Worm (Caenorhabditis elegans) whole organism, young adult: ENCODE data around the gene dmsr-8.

Source experiments
- C17E4.6 ChIP-seq: fragments of 200-800 bp; sonication (Bioruptor generic); IDR thresholded peaks from 2 replicates; pipeline ENCODE4 v1.3.6; 2022; ENCODE audit warnings: missing genetic modification reagents, missing genetic modification characterization, missing compliant biosample characterization
- F33H1.4 ChIP-seq: fragments of 200-800 bp; sonication (Bioruptor generic); IDR thresholded peaks from 2 replicates; pipeline ENCODE4 v1.3.6; 2022; ENCODE audit warnings: missing genetic modification reagents, missing genetic modification characterization, missing compliant biosample characterization
- F52B5.7 ChIP-seq: sonication (generic microtip); optimal IDR thresholded peaks from 2 replicates; lab custom pipeline; 2016; ENCODE audit warnings: mild to moderate bottlenecking, missing genetic modification characterization, missing compliant biosample characterization
- F57A8.1 ChIP-seq: fragments of 200-800 bp; sonication (Bioruptor generic); optimal IDR thresholded peaks from 2 replicates; lab custom pipeline; 2018; ENCODE audit warnings: mild to moderate bottlenecking, missing genetic modification characterization, moderate library complexity, missing compliant biosample characterization
- T07F8.4 ChIP-seq: sonication (generic microtip); optimal IDR thresholded peaks from 2 replicates; lab custom pipeline; 2016; ENCODE audit warnings: mild to moderate bottlenecking, missing genetic modification characterization, moderate library complexity, missing compliant biosample characterization
- Y56A3A.18 ChIP-seq: fragments of 200-800 bp; sonication (Bioruptor generic); IDR thresholded peaks from 2 replicates; pipeline ENCODE4 v1.3.6; 2022; ENCODE audit warnings: missing genetic modification reagents, missing genetic modification characterization, missing compliant biosample characterization
- Y67H2A.10 ChIP-seq: fragments of 200-800 bp; sonication (Bioruptor generic); conservative IDR thresholded peaks from 2 replicates; pipeline ENCODE4 v1.3.6; 2022; ENCODE audit warnings: missing genetic modification reagents, missing genetic modification characterization, missing compliant biosample characterization
- Y79H2A.3 ChIP-seq: fragments of 200-800 bp; sonication (Bioruptor generic); conservative IDR thresholded peaks from 2 replicates; pipeline ENCODE4 v1.3.6; 2022; ENCODE audit warnings: missing genetic modification reagents, missing genetic modification characterization, missing compliant biosample characterization
- Y95B8A.8 ChIP-seq: fragments of 200-800 bp; sonication (Bioruptor generic); IDR thresholded peaks from 2 replicates; pipeline ENCODE4 v1.3.6; 2022; ENCODE audit warnings: missing genetic modification reagents, missing genetic modification characterization, missing compliant biosample characterization
- ama-1 ChIP-seq, 3 experiments: fragments of 150-350 bp in 1 of 3; sonication (generic microtip) in 2 of 3; optimal IDR thresholded peaks; 2 replicates each; lab custom pipeline; 2014 to 2018; ENCODE audit warnings: missing biosample characterization in 2 of 3, missing genetic modification characterization in 2 of 3, missing genetic modification reagents in 2 of 3
- aptf-2 ChIP-seq: fragments of 200-800 bp; sonication (Bioruptor generic); conservative IDR thresholded peaks from 2 replicates; pipeline ENCODE4 v1.3.6; 2022; ENCODE audit warnings: missing genetic modification reagents, missing genetic modification characterization, missing compliant biosample characterization
- aptf-3 ChIP-seq: fragments of 200-800 bp; sonication (Bioruptor generic); IDR thresholded peaks from 2 replicates; pipeline ENCODE4 v1.3.6; 2022; ENCODE audit warnings: missing genetic modification characterization, missing compliant biosample characterization
- athp-1 ChIP-seq: sonication (generic microtip); optimal IDR thresholded peaks from 2 replicates; lab custom pipeline; 2017; ENCODE audit warnings: mild to moderate bottlenecking, missing genetic modification characterization, missing compliant biosample characterization
- attf-3 ChIP-seq: fragments of 200-800 bp; sonication (Bioruptor generic); conservative IDR thresholded peaks from 2 replicates; pipeline ENCODE4 v1.3.6; 2022; ENCODE audit warnings: missing genetic modification reagents, missing genetic modification characterization, missing compliant biosample characterization
- bed-2 ChIP-seq: fragments of 200-800 bp; sonication (Bioruptor generic); IDR thresholded peaks from 2 replicates; pipeline ENCODE4 v1.3.6; 2022; ENCODE audit warnings: missing genetic modification reagents, missing genetic modification characterization, missing compliant biosample characterization
- cebp-1 ChIP-seq, 2 experiments: fragments of 200-800 bp in 1 of 2; sonication (Bioruptor generic) in 1 of 2; sonication (generic microtip) in 1 of 2; IDR thresholded peaks in 1 of 2; optimal IDR thresholded peaks in 1 of 2; 2 replicates each; pipeline versions ENCODE4 v1.3.6 to Lab custom; 2017 to 2022; ENCODE audit warnings: missing compliant biosample characterization in 2 of 2, missing genetic modification characterization in 2 of 2, mild to moderate bottlenecking in 1 of 2, missing genetic modification reagents in 1 of 2, moderate library complexity in 1 of 2
- cebp-2 ChIP-seq: fragments of 200-800 bp; sonication (Bioruptor generic); IDR thresholded peaks from 2 replicates; pipeline ENCODE4 v1.3.6; 2022; ENCODE audit warnings: missing genetic modification characterization, missing compliant biosample characterization
- ceh-91 ChIP-seq: fragments of 200-800 bp; sonication (Bioruptor generic); IDR thresholded peaks from 2 replicates; pipeline ENCODE4 v1.3.6; 2022; ENCODE audit warnings: missing genetic modification reagents, missing genetic modification characterization, missing compliant biosample characterization
- dpff-1 ChIP-seq: sonication (generic microtip); optimal IDR thresholded peaks from 2 replicates; lab custom pipeline; 2017; ENCODE audit warnings: mild to moderate bottlenecking, missing genetic modification characterization, missing compliant biosample characterization
- him-1 ChIP-seq: sonication (generic microtip); optimal IDR thresholded peaks from 2 replicates; lab custom pipeline; 2016; ENCODE audit warnings: missing genotype, missing genetic modification reagents, missing genetic modification characterization, missing compliant biosample characterization
- hlh-26 ChIP-seq: fragments of 200-800 bp; sonication (Bioruptor generic); conservative IDR thresholded peaks from 2 replicates; pipeline ENCODE4 v1.3.6; 2022; ENCODE audit warnings: missing genetic modification reagents, missing genetic modification characterization, missing compliant biosample characterization
- hmg-1.2 ChIP-seq: fragments of 200-800 bp; sonication (Bioruptor generic); IDR thresholded peaks from 2 replicates; pipeline ENCODE4 v1.3.6; 2022; ENCODE audit warnings: missing genetic modification reagents, missing genetic modification characterization, missing compliant biosample characterization
- let-526 ChIP-seq: fragments of 200-800 bp; sonication (Bioruptor generic); IDR thresholded peaks from 2 replicates; pipeline ENCODE4 v1.3.6; 2022; ENCODE audit warnings: missing genetic modification reagents, missing genetic modification characterization, missing compliant biosample characterization
- lin-35 ChIP-seq, 3 experiments: fragments of 150-350 bp in 2 of 3; sonication (generic microtip) in 1 of 3; optimal IDR thresholded peaks; 2 replicates each; lab custom pipeline; 2014 to 2018; ENCODE audit warnings: missing biosample characterization in 3 of 3, missing genetic modification characterization in 3 of 3, missing genetic modification reagents in 3 of 3
- lin-40 ChIP-seq: sonication (generic microtip); optimal IDR thresholded peaks from 2 replicates; lab custom pipeline; 2016; ENCODE audit warnings: missing genetic modification characterization, mild to moderate bottlenecking, missing compliant biosample characterization, missing genotype, missing genetic modification reagents
- lin-54 ChIP-seq: fragments of 200-800 bp; sonication (Bioruptor generic); optimal IDR thresholded peaks from 2 replicates; lab custom pipeline; 2018; ENCODE audit warnings: mild to moderate bottlenecking, missing genetic modification characterization, missing compliant biosample characterization
- lir-1 ChIP-seq: fragments of 200-800 bp; sonication (Bioruptor generic); conservative IDR thresholded peaks from 2 replicates; pipeline ENCODE4 v1.3.6; 2022; ENCODE audit warnings: missing genetic modification reagents, missing genetic modification characterization, missing compliant biosample characterization
- madf-8 ChIP-seq: fragments of 200-800 bp; sonication (Bioruptor generic); conservative IDR thresholded peaks from 2 replicates; pipeline ENCODE4 v1.3.6; 2022; ENCODE audit warnings: missing genetic modification reagents, missing genetic modification characterization, missing compliant biosample characterization
- mcd-1 ChIP-seq: fragments of 200-800 bp; sonication (Bioruptor generic); IDR thresholded peaks from 2 replicates; pipeline ENCODE4 v1.3.6; 2022; ENCODE audit warnings: missing genetic modification reagents, missing genetic modification characterization, missing compliant biosample characterization
- mel-28 ChIP-seq: sonication (generic microtip); optimal IDR thresholded peaks from 2 replicates; lab custom pipeline; 2016; ENCODE audit warnings: borderline replicate concordance, mild to moderate bottlenecking, missing genetic modification characterization, missing compliant biosample characterization
- mxl-1 ChIP-seq: sonication (generic microtip); optimal IDR thresholded peaks from 2 replicates; lab custom pipeline; 2016; ENCODE audit warnings: missing genetic modification characterization, missing compliant biosample characterization
- nfya-1 ChIP-seq: sonication (generic microtip); optimal IDR thresholded peaks from 2 replicates; lab custom pipeline; 2017; ENCODE audit warnings: antibody characterized with exemption, missing compliant biosample characterization, missing genetic modification characterization, borderline replicate concordance; ENCODE audit not compliant: insufficient read depth
- nhr-27 ChIP-seq: fragments of 200-800 bp; sonication (Bioruptor generic); optimal IDR thresholded peaks from 2 replicates; lab custom pipeline; 2018; ENCODE audit warnings: mild to moderate bottlenecking, missing genetic modification characterization, moderate library complexity, missing compliant biosample characterization
- nhr-90 ChIP-seq: sonication (generic microtip); optimal IDR thresholded peaks from 2 replicates; lab custom pipeline; 2016; ENCODE audit warnings: missing genotype, mild to moderate bottlenecking, missing genetic modification characterization, missing compliant biosample characterization
- pbrm-1 ChIP-seq: fragments of 200-800 bp; sonication (Bioruptor generic); IDR thresholded peaks from 2 replicates; pipeline ENCODE4 v1.3.6; 2022; ENCODE audit warnings: missing genetic modification reagents, missing genetic modification characterization, missing compliant biosample characterization
- rec-8 ChIP-seq, 2 experiments: sonication (generic microtip); optimal IDR thresholded peaks; 2 replicates each; lab custom pipeline; 2016; ENCODE audit warnings: mild to moderate bottlenecking in 2 of 2, missing genetic modification characterization in 2 of 2, missing genetic modification reagents in 2 of 2, missing genotype in 2 of 2, missing biosample characterization in 1 of 2, missing compliant biosample characterization in 1 of 2, moderate library complexity in 1 of 2
- sdz-38 ChIP-seq: sonication (generic microtip); optimal IDR thresholded peaks from 2 replicates; lab custom pipeline; 2016; ENCODE audit warnings: missing genotype, missing genetic modification characterization, missing compliant biosample characterization
- sea-2 ChIP-seq: fragments of 200-800 bp; sonication (Bioruptor generic); IDR thresholded peaks from 2 replicates; pipeline ENCODE4 v1.3.6; 2022; ENCODE audit warnings: missing genetic modification characterization, missing compliant biosample characterization
- snpc-1.1 ChIP-seq: sonication (generic microtip); optimal IDR thresholded peaks from 2 replicates; lab custom pipeline; 2017; ENCODE audit warnings: missing genetic modification characterization, mild to moderate bottlenecking, missing compliant biosample characterization, antibody characterized with exemption, moderate library complexity, missing genotype, missing genetic modification reagents; ENCODE audit not compliant: insufficient read depth
- snpc-1.3 ChIP-seq: sonication (generic microtip); optimal IDR thresholded peaks from 2 replicates; lab custom pipeline; 2017; ENCODE audit warnings: missing genetic modification characterization, mild to moderate bottlenecking, missing compliant biosample characterization, antibody characterized with exemption, moderate library complexity, missing genotype, missing genetic modification reagents; ENCODE audit not compliant: insufficient read depth
- snpc-3.4 ChIP-seq: sonication (generic microtip); optimal IDR thresholded peaks from 2 replicates; lab custom pipeline; 2017; ENCODE audit warnings: missing genetic modification characterization, mild to moderate bottlenecking, missing compliant biosample characterization, antibody characterized with exemption, moderate library complexity, missing genotype, missing genetic modification reagents
- tbx-9 ChIP-seq: sonication (generic microtip); optimal IDR thresholded peaks from 2 replicates; lab custom pipeline; 2016; ENCODE audit warnings: borderline replicate concordance, missing genetic modification characterization, inconsistent platforms, missing compliant biosample characterization
- tlf-1 ChIP-seq: fragments of 200-800 bp; sonication (Bioruptor generic); optimal IDR thresholded peaks from 2 replicates; lab custom pipeline; 2018; ENCODE audit warnings: mild to moderate bottlenecking, missing genetic modification characterization, missing compliant biosample characterization
- unc-62 ChIP-seq: fragments of 150-350 bp; optimal IDR thresholded peaks from 2 replicates; lab custom pipeline; 2014; ENCODE audit warnings: missing biosample characterization, missing genetic modification reagents, missing genetic modification characterization
- ztf-18 ChIP-seq: sonication (generic microtip); optimal IDR thresholded peaks from 2 replicates; lab custom pipeline; 2016; ENCODE audit warnings: missing genotype, mild to moderate bottlenecking, missing genetic modification characterization, missing compliant biosample characterization
- ztf-22 ChIP-seq: fragments of 200-800 bp; sonication (Bioruptor generic); optimal IDR thresholded peaks from 2 replicates; lab custom pipeline; 2018; ENCODE audit warnings: mild to moderate bottlenecking, missing genetic modification characterization, moderate library complexity, missing compliant biosample characterization

dmsr-8 gene

DNA sequence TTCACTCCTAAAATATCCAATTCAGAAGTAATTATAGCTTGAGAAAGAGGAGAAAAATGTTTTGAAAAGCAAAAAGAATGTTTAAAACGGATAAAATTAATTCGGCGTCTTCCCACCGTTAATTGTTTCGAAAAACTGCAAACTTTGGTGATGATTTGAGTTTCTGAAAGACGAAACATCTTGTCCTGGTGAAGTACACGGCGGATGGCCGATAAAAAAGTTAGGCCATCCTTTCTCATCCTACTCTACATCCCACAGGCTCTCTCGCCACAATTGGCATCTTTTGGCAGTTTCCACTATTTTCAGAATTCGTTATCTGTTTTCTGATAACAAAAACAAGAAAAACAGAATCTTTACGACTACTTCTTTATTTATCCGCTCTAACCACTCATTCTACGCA, 11.7 kb upstream of the dmsr-8 start, which contains the start of the genes C35A5.8 and hda-11 (continued):
- TF ChIP-seq cebp-1 (GFP tag; IDR thresholded peaks at IDR 0.05; lab: Robert Waterston, UW) (peak; percentile 43; the same call in 1 of the 2 replicates), cebp-1 (tag; optimal IDR thresholded peaks at IDR 0.05; lab: Kevin White, UChicago) (no peak), Y95B8A.8 (GFP tag; lab: Robert Waterston, UW) (no peak), pbrm-1 (GFP tag; lab: Robert Waterston, UW) (0 out of 2 replicates have a peak, but pooled peaks have one; percentile 22), mel-28 (no peak), cebp-2 (GFP tag; lab: Robert Waterston, UW) (no peak), snpc-1.3 (tag; lab: Kevin White, UChicago) (no peak), sea-2 (GFP tag; lab: Robert Waterston, UW) (no peak), tlf-1 (peak; percentile 10), Y67H2A.10 (no peak), aptf-2 (GFP tag; lab: Robert Waterston, UW) (0 out of 2 replicates have a peak, but pooled peaks have one; percentile 11), tbx-9 (tag; lab: Kevin White, UChicago) (no peak), Y56A3A.18 (no peak), lin-35 (GFP tag; optimal IDR thresholded peaks at IDR 0.05; lab: Kevin White, UChicago) (peak in 1 of 3 experiments; percentile 11), nfya-1 (tag; lab: Kevin White, UChicago) (no peak), nhr-27 (tag; lab: Kevin White, UChicago) (no peak), lin-40 (tag; lab: Kevin White, UChicago) (peak; percentile 57), Y79H2A.3 (GFP tag; lab: Robert Waterston, UW) (no peak), F33H1.4 (GFP tag; lab: Robert Waterston, UW) (peak; percentile 37; the same call in 1 of the 2 replicates), ztf-22 (no peak), ama-1 (optimal IDR thresholded peaks at IDR 0.05; lab: Kevin White, UChicago) (no peak), ama-1 (GFP tag; optimal IDR thresholded peaks at IDR 0.05; lab: Kevin White, UChicago) (no peak), hmg-1.2 (GFP tag; lab: Robert Waterston, UW) (peak; percentile 67; the same call in 1 of the 2 replicates), hlh-26 (GFP tag; lab: Robert Waterston, UW) (no peak), mcd-1 (GFP tag; lab: Robert Waterston, UW) (peak; percentile 63), unc-62 (GFP tag; lab: Kevin White, UChicago) (no peak), athp-1 (tag; lab: Kevin White, UChicago) (no peak), madf-8 (GFP tag; lab: Robert Waterston, UW) (0 out of 2 replicates have a peak, but pooled peaks have one; percentile 12), snpc-1.1 (tag; lab: Kevin White, UChicago) (no peak), attf-3 (GFP tag; lab: Robert Waterston, UW) (no peak), snpc-3.4 (no peak), F52B5.7 (tag; lab: Kevin White, UChicago) (no peak), let-526 (GFP tag; lab: Robert Waterston, UW) (peak; percentile 40; the same call in 1 of the 2 replicates), bed-2 (GFP tag; lab: Robert Waterston, UW) (peak; percentile 54; the same call in 1 of the 2 replicates), him-1 (tag; lab: Kevin White, UChicago) (peak; percentile 39), nhr-90 (tag; lab: Kevin White, UChicago) (no peak), ceh-91 (GFP tag; lab: Robert Waterston, UW) (peak; percentile 11; the same call in 1 of the 2 replicates), sdz-38 (tag; lab: Kevin White, UChicago) (peak; percentile 23), T07F8.4 (no peak), dpff-1 (no peak), rec-8 (tag; optimal IDR thresholded peaks at IDR 0.05; lab: Kevin White, UChicago) (peak; percentile 52 to 60), ztf-18 (peak; percentile 59), aptf-3 (GFP tag; lab: Robert Waterston, UW) (no peak), mxl-1 (tag; lab: Kevin White, UChicago) (no peak), F57A8.1 (GFP tag; lab: Kevin White, UChicago) (no peak), C17E4.6 (GFP tag; lab: Robert Waterston, UW) (no peak), lin-54 (GFP tag; lab: Kevin White, UChicago) (peak; percentile 42), lir-1 (GFP tag; lab: Robert Waterston, UW) (peak; percentile 75)
